Worm (Caenorhabditis elegans) whole organism, late embryonic: ENCODE measurements around the gene Y70C5C.1.

ENCODE experiments used
- ahr-1 ChIP-seq: sonication (generic microtip); optimal IDR thresholded peaks from 2 replicates; lab custom pipeline; 2016; ENCODE audit warnings: missing genetic modification characterization, missing compliant biosample characterization
- ceh-18 ChIP-seq: sonication (generic microtip); optimal IDR thresholded peaks from 2 replicates; lab custom pipeline; 2016; ENCODE audit warnings: missing genetic modification characterization, missing compliant biosample characterization
- ceh-9 ChIP-seq: sonication (generic microtip); optimal IDR thresholded peaks from 2 replicates; lab custom pipeline; 2016; ENCODE audit warnings: mild to moderate bottlenecking, missing genetic modification characterization, inconsistent platforms, missing compliant biosample characterization
- hlh-30 ChIP-seq: sonication (generic microtip); optimal IDR thresholded peaks from 2 replicates; lab custom pipeline; 2017; ENCODE audit warnings: antibody characterized with exemption, missing genetic modification characterization, missing compliant biosample characterization; ENCODE audit not compliant: insufficient read depth
- pat-9 ChIP-seq: fragments of 200-800 bp; sonication (Bioruptor generic); optimal IDR thresholded peaks from 2 replicates; lab custom pipeline; 2018; ENCODE audit warnings: mild to moderate bottlenecking, missing genetic modification characterization, moderate library complexity, missing compliant biosample characterization
- pha-4 ChIP-seq: fragments of 150-350 bp; optimal IDR thresholded peaks from 2 replicates; lab custom pipeline; 2018; ENCODE audit warnings: missing biosample characterization, missing genetic modification reagents, missing genetic modification characterization
- syd-9 ChIP-seq: sonication (generic microtip); optimal IDR thresholded peaks from 2 replicates; lab custom pipeline; 2016; ENCODE audit warnings: mild to moderate bottlenecking, missing genetic modification characterization, moderate library complexity, missing compliant biosample characterization
- ttx-3 ChIP-seq: sonication (generic microtip); optimal IDR thresholded peaks from 2 replicates; lab custom pipeline; 2016; ENCODE audit warnings: missing genetic modification reagents, missing genetic modification characterization, missing compliant biosample characterization
- unc-55 ChIP-seq: sonication (generic microtip); optimal IDR thresholded peaks from 2 replicates; lab custom pipeline; 2017; ENCODE audit warnings: missing biosample characterization, missing genetic modification reagents, missing genetic modification characterization

DNA sequence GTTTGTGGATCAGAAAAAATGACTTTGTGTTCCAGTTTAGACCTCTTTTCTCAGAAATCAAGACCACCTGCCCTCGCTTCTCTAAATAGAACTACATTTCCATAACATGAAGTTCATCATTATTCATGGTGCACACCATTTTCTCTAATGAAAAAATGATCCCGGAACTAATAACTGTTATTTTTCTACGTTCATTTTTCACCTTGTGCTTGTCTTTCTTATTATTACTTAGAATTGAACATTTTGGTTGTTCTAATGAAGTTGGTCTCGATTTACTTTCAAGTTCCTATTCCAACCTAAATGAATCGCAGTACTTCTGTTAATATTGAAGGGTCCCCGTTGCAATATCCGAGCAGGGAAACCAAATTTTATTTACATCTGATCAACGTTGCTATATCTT, 17.1 kb upstream of the Y70C5C.1 start, which contains the start of gene srw-36:
- TF ChIP-seq syd-9: no peak
- TF ChIP-seq hlh-30 (tag; lab: Kevin White, UChicago): no peak
- TF ChIP-seq pat-9: no peak
- no peak for TF ChIP-seq ceh-18 (tag; lab: Kevin White, UChicago)
- no peak for TF ChIP-seq unc-55 (GFP tag; lab: Kevin White, UChicago)
- TF ChIP-seq ceh-9 (tag; lab: Kevin White, UChicago): no peak
- no peak for TF ChIP-seq ahr-1 (tag; lab: Kevin White, UChicago)
- TF ChIP-seq pha-4 (tag; lab: Kevin White, UChicago): no peak
- no peak for TF ChIP-seq ttx-3 (tag; lab: Kevin White, UChicago)
